Worm (Caenorhabditis elegans) whole organism, young adult: Measurements from ENCODE around the gene C17H11.2.

Experiments
- B0019.2 ChIP-seq: fragments of 200-800 bp; sonication (Bioruptor generic); conservative IDR thresholded peaks from 2 replicates; pipeline ENCODE4 v1.3.6; 2022; ENCODE audit warnings: missing genetic modification reagents, missing genetic modification characterization, missing compliant biosample characterization
- B0261.1 ChIP-seq: sonication (generic microtip); optimal IDR thresholded peaks from 2 replicates; lab custom pipeline; 2016; ENCODE audit warnings: mild to moderate bottlenecking, missing genetic modification characterization, moderate library complexity, missing compliant biosample characterization
- C06A6.2 ChIP-seq: fragments of 200-800 bp; sonication (Bioruptor generic); conservative IDR thresholded peaks from 2 replicates; pipeline ENCODE4 v1.3.6; 2022; ENCODE audit warnings: missing genetic modification characterization, missing compliant biosample characterization
- F33H1.4 ChIP-seq: fragments of 200-800 bp; sonication (Bioruptor generic); IDR thresholded peaks from 2 replicates; pipeline ENCODE4 v1.3.6; 2022; ENCODE audit warnings: missing genetic modification reagents, missing genetic modification characterization, missing compliant biosample characterization
- F37B4.10 ChIP-seq: fragments of 200-800 bp; sonication (Bioruptor generic); IDR thresholded peaks from 2 replicates; pipeline ENCODE4 v1.3.6; 2022; ENCODE audit warnings: missing genetic modification characterization, missing compliant biosample characterization
- F57A8.1 ChIP-seq: fragments of 200-800 bp; sonication (Bioruptor generic); optimal IDR thresholded peaks from 2 replicates; lab custom pipeline; 2018; ENCODE audit warnings: mild to moderate bottlenecking, missing genetic modification characterization, moderate library complexity, missing compliant biosample characterization
- Y56A3A.18 ChIP-seq: fragments of 200-800 bp; sonication (Bioruptor generic); IDR thresholded peaks from 2 replicates; pipeline ENCODE4 v1.3.6; 2022; ENCODE audit warnings: missing genetic modification reagents, missing genetic modification characterization, missing compliant biosample characterization
- Y67H2A.10 ChIP-seq: fragments of 200-800 bp; sonication (Bioruptor generic); conservative IDR thresholded peaks from 2 replicates; pipeline ENCODE4 v1.3.6; 2022; ENCODE audit warnings: missing genetic modification reagents, missing genetic modification characterization, missing compliant biosample characterization
- attf-5 ChIP-seq: fragments of 200-800 bp; sonication (Bioruptor generic); optimal IDR thresholded peaks from 2 replicates; lab custom pipeline; 2018; ENCODE audit warnings: mild to moderate bottlenecking, missing genetic modification characterization, missing compliant biosample characterization
- attf-6 ChIP-seq: fragments of 200-800 bp; sonication (Bioruptor generic); IDR thresholded peaks from 2 replicates; pipeline ENCODE4 v1.3.6; 2022; ENCODE audit warnings: missing genetic modification reagents, missing genetic modification characterization, missing compliant biosample characterization
- bed-2 ChIP-seq: fragments of 200-800 bp; sonication (Bioruptor generic); IDR thresholded peaks from 2 replicates; pipeline ENCODE4 v1.3.6; 2022; ENCODE audit warnings: missing genetic modification reagents, missing genetic modification characterization, missing compliant biosample characterization
- ceh-27 ChIP-seq: fragments of 200-800 bp; sonication (Bioruptor generic); optimal IDR thresholded peaks from 2 replicates; lab custom pipeline; 2018; ENCODE audit warnings: mild to moderate bottlenecking, missing genetic modification characterization, moderate library complexity, missing compliant biosample characterization
- ceh-79 ChIP-seq: sonication (generic microtip); optimal IDR thresholded peaks from 2 replicates; lab custom pipeline; 2017; ENCODE audit warnings: mild to moderate bottlenecking, missing genetic modification characterization, missing compliant biosample characterization
- dox-1 ChIP-seq: fragments of 200-800 bp; sonication (Bioruptor generic); IDR thresholded peaks from 2 replicates; pipeline ENCODE4 v1.3.6; 2022; ENCODE audit warnings: missing genetic modification reagents, missing genetic modification characterization, missing compliant biosample characterization
- dpl-1 ChIP-seq: fragments of 150-350 bp; optimal IDR thresholded peaks from 2 replicates; lab custom pipeline; 2014; ENCODE audit warnings: missing biosample characterization, missing genetic modification reagents, missing genetic modification characterization
- egl-44 ChIP-seq: fragments of 200-800 bp; sonication (Bioruptor generic); IDR thresholded peaks from 2 replicates; pipeline ENCODE4 v1.3.6; 2022; ENCODE audit warnings: missing genetic modification reagents, missing genetic modification characterization, missing compliant biosample characterization
- ets-4 ChIP-seq: fragments of 200-800 bp; sonication (Bioruptor generic); optimal IDR thresholded peaks from 2 replicates; lab custom pipeline; 2018; ENCODE audit warnings: mild to moderate bottlenecking, missing genetic modification characterization, missing compliant biosample characterization
- him-1 ChIP-seq: sonication (generic microtip); optimal IDR thresholded peaks from 2 replicates; lab custom pipeline; 2016; ENCODE audit warnings: missing genotype, missing genetic modification reagents, missing genetic modification characterization, missing compliant biosample characterization
- hmg-20 ChIP-seq: fragments of 200-800 bp; sonication (Bioruptor generic); IDR thresholded peaks from 2 replicates; pipeline ENCODE4 v1.3.6; 2022; ENCODE audit warnings: missing genetic modification reagents, missing genetic modification characterization, missing compliant biosample characterization
- lag-1 ChIP-seq: fragments of 200-800 bp; sonication (Bioruptor generic); IDR thresholded peaks from 2 replicates; pipeline ENCODE4 v1.3.6; 2022; ENCODE audit warnings: missing genetic modification reagents, missing genetic modification characterization, missing compliant biosample characterization
- let-607 ChIP-seq, 2 experiments: fragments of 200-800 bp in 1 of 2; sonication (Bioruptor generic) in 1 of 2; sonication (generic microtip) in 1 of 2; optimal IDR thresholded peaks; 2 replicates each; lab custom pipeline; 2016 to 2018; ENCODE audit warnings: mild to moderate bottlenecking in 2 of 2, missing compliant biosample characterization in 2 of 2, missing genetic modification characterization in 2 of 2, moderate library complexity in 2 of 2, missing genotype in 1 of 2
- lir-1 ChIP-seq: fragments of 200-800 bp; sonication (Bioruptor generic); conservative IDR thresholded peaks from 2 replicates; pipeline ENCODE4 v1.3.6; 2022; ENCODE audit warnings: missing genetic modification reagents, missing genetic modification characterization, missing compliant biosample characterization
- madf-8 ChIP-seq: fragments of 200-800 bp; sonication (Bioruptor generic); conservative IDR thresholded peaks from 2 replicates; pipeline ENCODE4 v1.3.6; 2022; ENCODE audit warnings: missing genetic modification reagents, missing genetic modification characterization, missing compliant biosample characterization
- mes-4 ChIP-seq: sonication (generic microtip); optimal IDR thresholded peaks from 2 replicates; lab custom pipeline; 2016; ENCODE audit warnings: missing genotype, missing genetic modification characterization, missing compliant biosample characterization
- nfya-1 ChIP-seq: sonication (generic microtip); optimal IDR thresholded peaks from 2 replicates; lab custom pipeline; 2017; ENCODE audit warnings: antibody characterized with exemption, missing compliant biosample characterization, missing genetic modification characterization, borderline replicate concordance; ENCODE audit not compliant: insufficient read depth
- nfyb-1 ChIP-seq: fragments of 200-800 bp; sonication (Bioruptor generic); IDR thresholded peaks from 2 replicates; pipeline ENCODE4 v1.3.6; 2022; ENCODE audit warnings: missing genetic modification reagents, missing genetic modification characterization, missing compliant biosample characterization
- nhr-90 ChIP-seq: sonication (generic microtip); optimal IDR thresholded peaks from 2 replicates; lab custom pipeline; 2016; ENCODE audit warnings: missing genotype, mild to moderate bottlenecking, missing genetic modification characterization, missing compliant biosample characterization
- repo-1 ChIP-seq: sonication (generic microtip); optimal IDR thresholded peaks from 2 replicates; lab custom pipeline; 2017; ENCODE audit warnings: mild to moderate bottlenecking, missing genetic modification characterization, missing compliant biosample characterization
- sdz-38 ChIP-seq: sonication (generic microtip); optimal IDR thresholded peaks from 2 replicates; lab custom pipeline; 2016; ENCODE audit warnings: missing genotype, missing genetic modification characterization, missing compliant biosample characterization
- sptf-2 ChIP-seq: fragments of 200-800 bp; sonication (Bioruptor generic); optimal IDR thresholded peaks from 2 replicates; lab custom pipeline; 2018; ENCODE audit warnings: mild to moderate bottlenecking, missing genetic modification characterization, missing compliant biosample characterization
- tlf-1 ChIP-seq: fragments of 200-800 bp; sonication (Bioruptor generic); optimal IDR thresholded peaks from 2 replicates; lab custom pipeline; 2018; ENCODE audit warnings: mild to moderate bottlenecking, missing genetic modification characterization, missing compliant biosample characterization
- xnd-1 ChIP-seq: sonication (generic microtip); optimal IDR thresholded peaks from 2 replicates; lab custom pipeline; 2016; ENCODE audit warnings: missing genotype, missing genetic modification reagents, missing genetic modification characterization, missing compliant biosample characterization
- ztf-25 ChIP-seq: fragments of 200-800 bp; sonication (Bioruptor generic); IDR thresholded peaks from 2 replicates; pipeline ENCODE4 v1.3.6; 2022; ENCODE audit warnings: missing genetic modification reagents, missing genetic modification characterization, missing compliant biosample characterization
- ztf-28 ChIP-seq: fragments of 200-800 bp; sonication (Bioruptor generic); IDR thresholded peaks from 2 replicates; pipeline ENCODE4 v1.3.6; 2022; ENCODE audit warnings: missing genetic modification reagents, missing genetic modification characterization, missing compliant biosample characterization
- ztf-6 ChIP-seq: fragments of 200-800 bp; sonication (Bioruptor generic); IDR thresholded peaks from 2 replicates; pipeline ENCODE4 v1.3.6; 2022; ENCODE audit warnings: missing genetic modification reagents, missing genetic modification characterization, missing compliant biosample characterization

Gene C17H11.2

ce11 chrX:8214424-8215115 lies 44.8 kb downstream of the C17H11.2 start, which contains the start of gene C47D2.1 (continued):
- TF ChIP-seq tlf-1 (GFP tag; lab: Kevin White, UChicago): no peak
- no peak for TF ChIP-seq Y67H2A.10 (GFP tag; lab: Robert Waterston, UW)
- no peak for TF ChIP-seq nfya-1
- TF ChIP-seq B0019.2: no peak

ce11 chrX:8216957-8217356 lies 47.2 kb downstream of the C17H11.2 start:
- TF ChIP-seq attf-5: no peak
- TF ChIP-seq tlf-1 (GFP tag; lab: Kevin White, UChicago): no peak
- no peak for TF ChIP-seq F57A8.1 (GFP tag; lab: Kevin White, UChicago)
- no peak for TF ChIP-seq let-607 (tag; optimal IDR thresholded peaks at IDR 0.05; lab: Kevin White, UChicago)
- TF ChIP-seq ceh-79 (tag; lab: Kevin White, UChicago): no peak
- TF ChIP-seq lag-1: no peak
- TF ChIP-seq sdz-38: no peak
- TF ChIP-seq ztf-28: no peak
- no peak for TF ChIP-seq dox-1 (GFP tag; lab: Robert Waterston, UW)
- no peak for TF ChIP-seq ztf-6 (GFP tag; lab: Robert Waterston, UW)
- TF ChIP-seq madf-8 (GFP tag; lab: Robert Waterston, UW): no peak
- no peak for TF ChIP-seq hmg-20

ce11 chrX:8218653-8219052 lies 48.9 kb downstream of the C17H11.2 start, which contains the start of gene K02A6.4:
Gene K02A6.4 (minus strand): TSS chrX:8218753.
- TF ChIP-seq sdz-38 (no peak), ets-4 (GFP tag; lab: Kevin White, UChicago) (no peak), egl-44 (GFP tag; lab: Robert Waterston, UW) (no peak), attf-5 (no peak), nfyb-1 (GFP tag; lab: Robert Waterston, UW) (no peak), attf-6 (no peak), Y56A3A.18 (GFP tag; lab: Robert Waterston, UW) (no peak), xnd-1 (no peak), sptf-2 (no peak), ztf-28 (no peak), him-1 (no peak), bed-2 (GFP tag; lab: Robert Waterston, UW) (no peak), ceh-27 (GFP tag; lab: Kevin White, UChicago) (no peak)

- TF ChIP-seq F33H1.4 (no peak), nhr-90 (tag; lab: Kevin White, UChicago) (no peak), ztf-25 (no peak), C06A6.2 (GFP tag; lab: Robert Waterston, UW) (no peak), repo-1 (tag; lab: Kevin White, UChicago) (no peak), mes-4 (tag; lab: Kevin White, UChicago) (no peak), B0261.1 (tag; lab: Kevin White, UChicago) (no peak), lir-1 (GFP tag; lab: Robert Waterston, UW) (no peak), dpl-1 (GFP tag; lab: Kevin White, UChicago) (no peak), F37B4.10 (GFP tag; lab: Robert Waterston, UW) (no peak), attf-6 (no peak)
Measured at ce11 chrX:8219428-8219827, 49.7 kb downstream of the C17H11.2 start, which contains the start of gene K02A6.1. Gene K02A6.1 (plus strand): TSS chrX:8219728.
